Fruit fly (Drosophila melanogaster) whole organism, embryonic: ENCODE results near the gene Pak.

Experiments
- Blimp-1 ChIP-seq: fragments of 200-800 bp; sonication (Bioruptor generic); optimal IDR thresholded peaks from 3 replicates; lab custom pipeline; 2018; ENCODE audit warnings: missing biosample characterization, missing genetic modification characterization, mild to moderate bottlenecking, moderate library complexity, missing genetic modification reagents
- CG10267 ChIP-seq: fragments of 200-800 bp; sonication (Bioruptor generic); optimal IDR thresholded peaks from 2 replicates; lab custom pipeline; 2018; ENCODE audit warnings: missing biosample characterization, mild to moderate bottlenecking, missing genetic modification characterization, moderate library complexity
- CG10979 ChIP-seq: fragments of 200-800 bp; sonication (Bioruptor generic); optimal IDR thresholded peaks from 2 replicates; lab custom pipeline; 2018; ENCODE audit warnings: missing biosample characterization, mild to moderate bottlenecking, missing genetic modification characterization, moderate library complexity
- CG12299 ChIP-seq: fragments of 200-800 bp; sonication (Bioruptor generic); optimal IDR thresholded peaks from 2 replicates; lab custom pipeline; 2018; ENCODE audit warnings: missing biosample characterization, mild to moderate bottlenecking, missing genetic modification characterization
- CG1233 ChIP-seq: fragments of 200-800 bp; sonication (Bioruptor generic); optimal IDR thresholded peaks from 4 replicates; lab custom pipeline; 2018; ENCODE audit warnings: missing biosample characterization, mild to moderate bottlenecking, missing genetic modification characterization
- CG12769 ChIP-seq: fragments of 200-800 bp; sonication (Bioruptor generic); optimal IDR thresholded peaks from 2 replicates; lab custom pipeline; 2019; ENCODE audit warnings: missing biosample characterization, mild to moderate bottlenecking, missing genetic modification characterization, moderate library complexity
- CG13287 ChIP-seq: fragments of 200-800 bp; sonication (Bioruptor generic); IDR thresholded peaks from 2 replicates; pipeline ENCODE4 v1.3.6; 2022; ENCODE audit warnings: missing biosample characterization, missing genetic modification characterization; ENCODE audit not compliant: partially characterized antibody
- CG14441 ChIP-seq: fragments of 200-800 bp; sonication (Bioruptor generic); IDR thresholded peaks from 2 replicates; pipeline ENCODE4 v1.3.6; 2022; ENCODE audit warnings: missing biosample characterization, missing genetic modification characterization
- CG16815 ChIP-seq: fragments of 200-800 bp; sonication (Bioruptor generic); optimal IDR thresholded peaks from 3 replicates; lab custom pipeline; 2017; ENCODE audit warnings: missing biosample characterization, mild to moderate bottlenecking, missing genetic modification characterization
- CG18011 ChIP-seq: fragments of 200-800 bp; sonication (Bioruptor generic); optimal IDR thresholded peaks from 2 replicates; lab custom pipeline; 2017; ENCODE audit warnings: missing biosample characterization, missing genetic modification characterization, mild to moderate bottlenecking, moderate library complexity, missing genotype
- CG31388 ChIP-seq: fragments of 200-800 bp; sonication (Bioruptor generic); optimal IDR thresholded peaks from 2 replicates; lab custom pipeline; 2016; ENCODE audit warnings: missing biosample characterization, missing genetic modification characterization
- CG31441 ChIP-seq: fragments of 200-800 bp; sonication (Bioruptor generic); IDR thresholded peaks from 2 replicates; pipeline ENCODE4 v1.3.6; 2022; ENCODE audit warnings: missing biosample characterization, missing genetic modification characterization
- CG4282 ChIP-seq: fragments of 200-800 bp; sonication (Bioruptor generic); optimal IDR thresholded peaks from 2 replicates; lab custom pipeline; 2016; ENCODE audit warnings: missing biosample characterization, missing genetic modification characterization
- CG5180 ChIP-seq: fragments of 200-800 bp; sonication (Bioruptor generic); optimal IDR thresholded peaks from 3 replicates; lab custom pipeline; 2017; ENCODE audit warnings: missing biosample characterization, missing genetic modification characterization, mild to moderate bottlenecking, moderate library complexity, missing genetic modification reagents
- CG7987 ChIP-seq: fragments of 200-800 bp; sonication (Bioruptor generic); optimal IDR thresholded peaks from 2 replicates; lab custom pipeline; 2018; ENCODE audit warnings: missing biosample characterization, mild to moderate bottlenecking, missing genetic modification characterization, moderate library complexity
- CTCF ChIP-seq: fragments of 200-800 bp; sonication (Bioruptor generic); optimal IDR thresholded peaks from 2 replicates; lab custom pipeline; 2017; ENCODE audit warnings: missing biosample characterization, mild to moderate bottlenecking, missing genetic modification characterization, moderate library complexity
- D19B ChIP-seq: fragments of 200-800 bp; sonication (Bioruptor generic); optimal IDR thresholded peaks from 2 replicates; lab custom pipeline; 2017; ENCODE audit warnings: missing biosample characterization, mild to moderate bottlenecking, missing genetic modification characterization
- HHEX ChIP-seq: fragments of 200-800 bp; sonication (Bioruptor generic); optimal IDR thresholded peaks from 3 replicates; lab custom pipeline; 2017; ENCODE audit warnings: missing biosample characterization, mild to moderate bottlenecking, missing genetic modification characterization, missing genetic modification reagents
- Hr78 ChIP-seq, 2 experiments: fragments of 200-800 bp in 1 of 2; fragments of >200 bp in 1 of 2; sonication (Bioruptor generic) in 1 of 2; optimal IDR thresholded peaks; 2 replicates each; lab custom pipeline; 2017 to 2019; ENCODE audit warnings: missing biosample characterization in 2 of 2, missing genetic modification characterization in 2 of 2, mild to moderate bottlenecking in 1 of 2, moderate library complexity in 1 of 2
- Hsf ChIP-seq: fragments of 200-800 bp; sonication (Bioruptor generic); optimal IDR thresholded peaks from 3 replicates; lab custom pipeline; 2016; ENCODE audit warnings: missing biosample characterization, missing genetic modification characterization
- MESR4 ChIP-seq: fragments of 200-800 bp; sonication (Bioruptor generic); optimal IDR thresholded peaks from 2 replicates; lab custom pipeline; 2018; ENCODE audit warnings: missing biosample characterization, mild to moderate bottlenecking, missing genetic modification characterization, moderate library complexity
- Max ChIP-seq: fragments of 200-800 bp; sonication (Bioruptor generic); optimal IDR thresholded peaks from 2 replicates; lab custom pipeline; 2016; ENCODE audit warnings: missing biosample characterization, mild to moderate bottlenecking, missing genetic modification characterization
- Myb ChIP-seq: fragments of 200-800 bp; sonication (Bioruptor generic); optimal IDR thresholded peaks from 2 replicates; lab custom pipeline; 2016; ENCODE audit warnings: missing biosample characterization, missing genetic modification characterization
- Sox100B ChIP-seq: fragments of 200-800 bp; sonication (Bioruptor generic); optimal IDR thresholded peaks from 3 replicates; lab custom pipeline; 2018; ENCODE audit warnings: missing biosample characterization, mild to moderate bottlenecking, missing genetic modification characterization
- Ssrp ChIP-seq: fragments of 200-800 bp; sonication (Bioruptor generic); optimal IDR thresholded peaks from 2 replicates; lab custom pipeline; 2018; ENCODE audit warnings: missing biosample characterization, mild to moderate bottlenecking, missing genetic modification characterization, moderate library complexity
- Tbp ChIP-seq: fragments of >200 bp; optimal IDR thresholded peaks from 2 replicates; lab custom pipeline; 2018; ENCODE audit warnings: missing biosample characterization, missing genetic modification characterization
- aop ChIP-seq: fragments of 200-800 bp; sonication (Bioruptor generic); IDR thresholded peaks from 2 replicates; pipeline ENCODE4 v1.3.6; 2022; ENCODE audit warnings: missing biosample characterization, missing genetic modification characterization
- ap ChIP-seq: fragments of 200-800 bp; sonication (Bioruptor generic); IDR thresholded peaks from 2 replicates; pipeline ENCODE4 v1.3.6; 2022; ENCODE audit warnings: missing biosample characterization, missing genetic modification characterization
- ara ChIP-seq: fragments of 200-800 bp; sonication (Bioruptor generic); IDR thresholded peaks from 2 replicates; pipeline ENCODE4 v1.3.6; 2022; ENCODE audit warnings: missing biosample characterization, missing genetic modification characterization
- bcd ChIP-seq: fragments of 200-800 bp; sonication (Bioruptor generic); optimal IDR thresholded peaks from 2 replicates; lab custom pipeline; 2017; ENCODE audit warnings: missing biosample characterization, mild to moderate bottlenecking, missing genetic modification characterization
- ci ChIP-seq: fragments of 200-800 bp; sonication (Bioruptor generic); IDR thresholded peaks from 3 replicates; pipeline ENCODE4 v1.3.6; 2022; ENCODE audit warnings: missing biosample characterization, missing genetic modification characterization
- crol ChIP-seq: fragments of 200-800 bp; sonication (Bioruptor generic); IDR thresholded peaks from 2 replicates; pipeline ENCODE4 v1.3.6; 2022; ENCODE audit warnings: missing biosample characterization, missing genetic modification characterization
- da ChIP-seq: fragments of 200-800 bp; sonication (Bioruptor generic); optimal IDR thresholded peaks from 2 replicates; lab custom pipeline; 2016; ENCODE audit warnings: missing biosample characterization, missing genetic modification characterization
- dmrt99B ChIP-seq: fragments of 200-800 bp; sonication (Bioruptor generic); optimal IDR thresholded peaks from 2 replicates; lab custom pipeline; 2018; ENCODE audit warnings: missing biosample characterization, mild to moderate bottlenecking, missing genetic modification characterization, moderate library complexity
- dysf ChIP-seq: fragments of 200-800 bp; sonication (Bioruptor generic); IDR thresholded peaks from 3 replicates; pipeline ENCODE4 v1.3.6; 2022; ENCODE audit warnings: missing biosample characterization, missing genetic modification characterization
- esg ChIP-seq: fragments of 200-800 bp; sonication (Bioruptor generic); conservative IDR thresholded peaks from 2 replicates; pipeline ENCODE4 v1.3.6; 2022; ENCODE audit warnings: missing biosample characterization, missing genetic modification characterization
- ftz-f1 ChIP-seq: fragments of 200-800 bp; sonication (Bioruptor generic); optimal IDR thresholded peaks from 2 replicates; lab custom pipeline; 2016; ENCODE audit warnings: missing biosample characterization, missing genetic modification characterization
- gem ChIP-seq: fragments of 200-800 bp; sonication (Bioruptor generic); optimal IDR thresholded peaks from 2 replicates; lab custom pipeline; 2019; ENCODE audit warnings: missing biosample characterization, mild to moderate bottlenecking, missing genetic modification characterization, moderate library complexity
- gsb ChIP-seq: fragments of 200-800 bp; sonication (Bioruptor generic); IDR thresholded peaks from 2 replicates; pipeline ENCODE4 v1.3.6; 2022; ENCODE audit warnings: missing biosample characterization, missing genetic modification characterization
- h ChIP-seq: fragments of >200 bp; optimal IDR thresholded peaks from 2 replicates; lab custom pipeline; 2017
- kah ChIP-seq: fragments of 200-800 bp; sonication (Bioruptor generic); optimal IDR thresholded peaks from 2 replicates; lab custom pipeline; 2018; ENCODE audit warnings: missing biosample characterization, mild to moderate bottlenecking, missing genetic modification characterization
- maf-S ChIP-seq: fragments of 200-800 bp; sonication (Bioruptor generic); optimal IDR thresholded peaks from 2 replicates; lab custom pipeline; 2016; ENCODE audit warnings: missing biosample characterization, missing genetic modification characterization
- nmo ChIP-seq: fragments of 200-800 bp; sonication (Bioruptor generic); optimal IDR thresholded peaks from 2 replicates; lab custom pipeline; 2018; ENCODE audit warnings: missing biosample characterization, mild to moderate bottlenecking, missing genetic modification characterization, moderate library complexity
- nom ChIP-seq: fragments of 200-800 bp; sonication (Bioruptor generic); optimal IDR thresholded peaks from 2 replicates; lab custom pipeline; 2017; ENCODE audit warnings: missing biosample characterization, missing genetic modification characterization, mild to moderate bottlenecking, moderate library complexity, missing genetic modification reagents
- odd ChIP-seq: fragments of 200-800 bp; sonication (Bioruptor generic); optimal IDR thresholded peaks from 2 replicates; lab custom pipeline; 2017; ENCODE audit warnings: missing biosample characterization, mild to moderate bottlenecking, missing genetic modification characterization
- phol ChIP-seq: fragments of 200-800 bp; sonication (Bioruptor generic); optimal IDR thresholded peaks from 3 replicates; lab custom pipeline; 2018; ENCODE audit warnings: missing biosample characterization, mild to moderate bottlenecking, missing genetic modification characterization, moderate library complexity
- row ChIP-seq: fragments of 200-800 bp; sonication (Bioruptor generic); IDR thresholded peaks from 3 replicates; pipeline ENCODE4 v1.3.6; 2022; ENCODE audit warnings: missing biosample characterization, missing genetic modification characterization
- sima ChIP-seq: fragments of 200-800 bp; sonication (Bioruptor generic); optimal IDR thresholded peaks from 2 replicates; lab custom pipeline; 2016; ENCODE audit warnings: missing biosample characterization, missing genetic modification characterization
- tna ChIP-seq: fragments of 200-800 bp; sonication (Bioruptor generic); IDR thresholded peaks from 2 replicates; pipeline ENCODE4 v1.3.6; 2022; ENCODE audit warnings: missing biosample characterization, missing genetic modification characterization; ENCODE audit not compliant: partially characterized antibody
- trh ChIP-seq: fragments of 200-800 bp; sonication (Bioruptor generic); optimal IDR thresholded peaks from 2 replicates; lab custom pipeline; 2016; ENCODE audit warnings: missing biosample characterization, missing genetic modification characterization

The Pak gene

dm6 chr3R:6351696-6352378 is 1.1 kb downstream of the Pak start (continued):
- TF ChIP-seq MESR4 (GFP tag; lab: Kevin White, UChicago) (no peak), CG18011 (GFP tag; lab: Kevin White, UChicago) (no peak), CG10267 (peak; percentile 14), bcd (no peak), Max (GFP tag; lab: Kevin White, UChicago) (no peak), phol (tag; lab: Kevin White, UChicago) (peak; percentile 45), Tbp (GFP tag; lab: Kevin White, UChicago) (no peak), kah (GFP tag; lab: Kevin White, UChicago) (no peak), tna (GFP tag; lab: Robert Waterston, UW) (peak; percentile 25; the same call in 1 of the 2 replicates), maf-S (GFP tag; lab: Kevin White, UChicago) (no peak), ci (GFP tag; lab: Robert Waterston, UW) (peak; percentile 12; the same call in 1 of the 3 replicates), CTCF (GFP tag; lab: Kevin White, UChicago) (no peak), CG12769 (tag; lab: Kevin White, UChicago) (peak; percentile 70), CG5180 (GFP tag; lab: Kevin White, UChicago) (peak; percentile 5), dysf (GFP tag; lab: Robert Waterston, UW) (peak; percentile 47; the same call in 1 of the 3 replicates), nmo (GFP tag; lab: Kevin White, UChicago) (peak; percentile 39), aop (GFP tag; lab: Robert Waterston, UW) (no peak), h (no peak), dmrt99B (tag; lab: Kevin White, UChicago) (peak; percentile 60), D19B (no peak), Hr78 (GFP tag; optimal IDR thresholded peaks at IDR 0.05; lab: Kevin White, UChicago) (no peak), crol (peak; percentile 75), CG13287 (GFP tag; lab: Robert Waterston, UW) (no peak), CG10979 (tag; lab: Kevin White, UChicago) (peak; percentile 38), trh (GFP tag; lab: Kevin White, UChicago) (no peak), CG31388 (GFP tag; lab: Kevin White, UChicago) (no peak), row (GFP tag; lab: Robert Waterston, UW) (peak; percentile 34; the same call in 1 of the 3 replicates), CG12299 (tag; lab: Kevin White, UChicago) (peak; percentile 13), HHEX (GFP tag; lab: Kevin White, UChicago) (no peak), CG16815 (no peak), CG14441 (no peak), odd (GFP tag; lab: Kevin White, UChicago) (no peak), ara (GFP tag; lab: Robert Waterston, UW) (no peak), Myb (GFP tag; lab: Kevin White, UChicago) (no peak), Sox100B (peak; percentile 62), Blimp-1 (GFP tag; lab: Kevin White, UChicago) (peak; percentile 46), da (GFP tag; lab: Kevin White, UChicago) (no peak), esg (GFP tag; lab: Robert Waterston, UW) (no peak), CG4282 (GFP tag; lab: Kevin White, UChicago) (no peak), gem (peak; percentile 51), sima (GFP tag; lab: Kevin White, UChicago) (no peak), CG1233 (peak; percentile 9), Ssrp (peak; percentile 21), gsb (GFP tag; lab: Robert Waterston, UW) (no peak), ap (no peak), Hsf (GFP tag; lab: Kevin White, UChicago) (peak; percentile 8), CG7987 (no peak), ftz-f1 (no peak), nom (GFP tag; lab: Kevin White, UChicago) (no peak), CG31441 (peak; percentile 41; the same call in 1 of the 2 replicates)
